Fruit fly (Drosophila melanogaster) whole organism, pupa: ENCODE results near the gene Pex14.
A peak's percentile ranks its signal among the peaks of the same experiment; 100 is the strongest.

Experiments
- CG10348 ChIP-seq: fragments of 200-800 bp; sonication (Bioruptor generic); IDR thresholded peaks from 2 replicates; pipeline ENCODE4 v1.3.6; 2022; ENCODE audit warnings: missing biosample characterization, missing genetic modification characterization
- CG12605 ChIP-seq: fragments of 200-800 bp; sonication (Bioruptor generic); IDR thresholded peaks from 2 replicates; pipeline ENCODE4 v1.3.6; 2022; ENCODE audit warnings: missing biosample characterization, missing genetic modification characterization
- CG13204 ChIP-seq: fragments of 200-800 bp; sonication (Bioruptor generic); optimal IDR thresholded peaks from 2 replicates; lab custom pipeline; 2018; ENCODE audit warnings: missing biosample characterization, mild to moderate bottlenecking, missing genetic modification characterization, moderate library complexity
- CG14655 ChIP-seq: fragments of 200-800 bp; sonication (Bioruptor generic); optimal IDR thresholded peaks from 3 replicates; lab custom pipeline; 2017; ENCODE audit warnings: mild to moderate bottlenecking, missing biosample characterization, missing genetic modification reagents, missing genetic modification characterization
- CG15710 ChIP-seq: fragments of 200-800 bp; sonication (Bioruptor generic); optimal IDR thresholded peaks from 2 replicates; lab custom pipeline; 2018; ENCODE audit warnings: missing biosample characterization, mild to moderate bottlenecking, missing genetic modification characterization, moderate library complexity
- CG17806 ChIP-seq: fragments of 200-800 bp; sonication (Bioruptor generic); optimal IDR thresholded peaks from 2 replicates; lab custom pipeline; 2018; ENCODE audit warnings: missing biosample characterization, mild to moderate bottlenecking, missing genetic modification characterization, moderate library complexity
- CG32121 ChIP-seq: fragments of 200-800 bp; sonication (Bioruptor generic); IDR thresholded peaks from 2 replicates; pipeline ENCODE4 v1.3.6; 2022; ENCODE audit warnings: missing biosample characterization, missing genetic modification characterization
- CG4496 ChIP-seq: fragments of 200-800 bp; sonication (Bioruptor generic); IDR thresholded peaks from 3 replicates; pipeline ENCODE4 v1.3.6; 2022; ENCODE audit warnings: missing biosample characterization, missing genetic modification characterization
- CG8159 ChIP-seq: fragments of 200-800 bp; sonication (Bioruptor generic); optimal IDR thresholded peaks from 3 replicates; lab custom pipeline; 2018; ENCODE audit warnings: missing biosample characterization, mild to moderate bottlenecking, missing genetic modification characterization, moderate library complexity
- CG8301 ChIP-seq: fragments of 200-800 bp; sonication (Bioruptor generic); optimal IDR thresholded peaks from 2 replicates; lab custom pipeline; 2018; ENCODE audit warnings: missing biosample characterization, mild to moderate bottlenecking, missing genetic modification characterization
- CG9948 ChIP-seq: fragments of 200-800 bp; sonication (Bioruptor generic); optimal IDR thresholded peaks from 2 replicates; lab custom pipeline; 2018; ENCODE audit warnings: missing biosample characterization, mild to moderate bottlenecking, missing genetic modification characterization, moderate library complexity
- D1 ChIP-seq: fragments of 200-800 bp; sonication (Bioruptor generic); optimal IDR thresholded peaks from 2 replicates; lab custom pipeline; 2018; ENCODE audit warnings: missing biosample characterization, mild to moderate bottlenecking, missing genetic modification characterization, moderate library complexity
- EcR ChIP-seq: fragments of 200-800 bp; sonication (Bioruptor generic); optimal IDR thresholded peaks from 3 replicates; lab custom pipeline; 2019; ENCODE audit warnings: missing biosample characterization, missing genetic modification characterization, mild to moderate bottlenecking, moderate library complexity, missing genetic modification reagents
- Ets98B ChIP-seq: fragments of 200-800 bp; sonication (Bioruptor generic); IDR thresholded peaks from 2 replicates; pipeline ENCODE4 v1.3.6; 2022; ENCODE audit warnings: missing biosample characterization, missing genetic modification characterization
- Pif1A ChIP-seq: fragments of 200-800 bp; sonication (Bioruptor generic); optimal IDR thresholded peaks from 3 replicates; lab custom pipeline; 2016; ENCODE audit warnings: missing biosample characterization, missing genetic modification characterization
- Pif1B ChIP-seq: fragments of 200-800 bp; sonication (Bioruptor generic); optimal IDR thresholded peaks from 3 replicates; lab custom pipeline; 2016; ENCODE audit warnings: missing biosample characterization, missing genetic modification characterization
- Snoo ChIP-seq: fragments of 200-800 bp; sonication (Bioruptor generic); optimal IDR thresholded peaks from 3 replicates; lab custom pipeline; 2017; ENCODE audit warnings: missing biosample characterization, mild to moderate bottlenecking, missing genetic modification characterization, inconsistent platforms
- fd96Ca ChIP-seq: fragments of 200-800 bp; sonication (Bioruptor generic); IDR thresholded peaks from 3 replicates; pipeline ENCODE4 v1.3.6; 2022; ENCODE audit warnings: missing biosample characterization, missing genetic modification characterization
- gl ChIP-seq: fragments of 200-800 bp; sonication (Bioruptor generic); optimal IDR thresholded peaks from 2 replicates; lab custom pipeline; 2018; ENCODE audit warnings: missing biosample characterization, mild to moderate bottlenecking, missing genetic modification characterization
- rn ChIP-seq: fragments of 200-800 bp; sonication (Bioruptor generic); IDR thresholded peaks from 2 replicates; pipeline ENCODE4 v1.3.6; 2022; ENCODE audit warnings: missing biosample characterization, missing genetic modification characterization

The Pex14 gene

dm6 chr3L:20817927-20818326, 39.3 kb downstream of the Pex14 start, which contains the start of gene Mst77F:
Gene Mst77F, minus strand, starts transcription at chr3L:20818027.
- no peak for TF ChIP-seq CG8301 (tag; lab: Kevin White, UChicago)
- no peak for TF ChIP-seq fd96Ca (GFP tag; lab: Robert Waterston, UW)
- TF ChIP-seq CG15710 (tag; lab: Kevin White, UChicago): no peak
- TF ChIP-seq gl (tag; lab: Kevin White, UChicago): no peak

dm6 chr3L:20823206-20823803, 44.7 kb downstream of the Pex14 start:
- peak; percentile 36 for TF ChIP-seq D1 (tag; lab: Kevin White, UChicago)
- TF ChIP-seq CG15710 (tag; lab: Kevin White, UChicago): no peak
- no peak for TF ChIP-seq Pif1A (GFP tag; lab: Kevin White, UChicago)

- TF ChIP-seq CG8159 (tag; lab: Kevin White, UChicago) (no peak), fd96Ca (GFP tag; lab: Robert Waterston, UW) (no peak), EcR (no peak), Ets98B (no peak; the same call in 1 of the 2 replicates), CG4496 (GFP tag; lab: Robert Waterston, UW) (peak; percentile 30; the same call in 1 of the 3 replicates), rn (GFP tag; lab: Robert Waterston, UW) (no peak), CG9948 (tag; lab: Kevin White, UChicago) (no peak), Pif1A (GFP tag; lab: Kevin White, UChicago) (peak; percentile 30)
Measured at dm6 chr3L:20826950-20827910, 48.6 kb downstream of the Pex14 start.

dm6 chr3L:20827962-20828361, 49.4 kb downstream of the Pex14 start:
- TF ChIP-seq CG10348 (GFP tag; lab: Robert Waterston, UW) (no peak), CG14655 (GFP tag; lab: Kevin White, UChicago) (no peak), CG15710 (tag; lab: Kevin White, UChicago) (no peak), CG9948 (tag; lab: Kevin White, UChicago) (no peak), fd96Ca (GFP tag; lab: Robert Waterston, UW) (no peak), CG13204 (GFP tag; lab: Kevin White, UChicago) (no peak), CG8159 (tag; lab: Kevin White, UChicago) (no peak), gl (tag; lab: Kevin White, UChicago) (no peak), CG17806 (tag; lab: Kevin White, UChicago) (no peak), D1 (tag; lab: Kevin White, UChicago) (no peak), Snoo (tag; lab: Kevin White, UChicago) (no peak), Pif1A (GFP tag; lab: Kevin White, UChicago) (no peak), Pif1B (GFP tag; lab: Kevin White, UChicago) (no peak), rn (GFP tag; lab: Robert Waterston, UW) (no peak), CG4496 (GFP tag; lab: Robert Waterston, UW) (no peak), CG12605 (GFP tag; lab: Robert Waterston, UW) (no peak), CG32121 (no peak)
